Worm (Caenorhabditis elegans): ENCODE data around the gene gei-15.

- TF ChIP-seq nhr-237 (tag; optimal IDR thresholded peaks at IDR 0.05) (no peak), ztf-11 (tag; optimal IDR thresholded peaks at IDR 0.05) (no peak), ces-1 (GFP tag; optimal IDR thresholded peaks at IDR 0.05) (peak; percentile 67), pha-4 (tag; optimal IDR thresholded peaks at IDR 0.05) (no peak), bed-3 (GFP tag; optimal IDR thresholded peaks at IDR 0.05) (no peak), sptf-1 (tag; optimal IDR thresholded peaks at IDR 0.05) (no peak), elt-3 (tag; optimal IDR thresholded peaks at IDR 0.05) (no peak), snpc-4 (tag; optimal IDR thresholded peaks at IDR 0.05) (no peak), ceh-83 (GFP tag; optimal IDR thresholded peaks at IDR 0.05) (no peak), nhr-12 (tag; optimal IDR thresholded peaks at IDR 0.05) (no peak), nhr-28 (tag; optimal IDR thresholded peaks at IDR 0.05) (no peak), unc-120 (tag; optimal IDR thresholded peaks at IDR 0.05; ENCODE audit: poor library complexity, severe bottlenecking) (no peak), elt-1 (tag; optimal IDR thresholded peaks at IDR 0.05; ENCODE audit: borderline replicate concordance, insufficient read depth) (no peak)
Observed at ce11 chrX:6856793-6857192, 33.7 kb upstream of the gei-15 start.

Measured in whole organism, mixed stage, embryonic.